Fruit fly (Drosophila melanogaster) S2 (cell line): ENCODE measurements around the gene ChT.

Experiments used
- CG8478 ChIP-seq: fragments of >200 bp; optimal IDR thresholded peaks from 2 replicates; lab custom pipeline; 2018
- CTCF ChIP-seq, 2 experiments: fragments of >200 bp; optimal IDR thresholded peaks; 2 replicates each; lab custom pipeline; 2018

ChT gene

DNA sequence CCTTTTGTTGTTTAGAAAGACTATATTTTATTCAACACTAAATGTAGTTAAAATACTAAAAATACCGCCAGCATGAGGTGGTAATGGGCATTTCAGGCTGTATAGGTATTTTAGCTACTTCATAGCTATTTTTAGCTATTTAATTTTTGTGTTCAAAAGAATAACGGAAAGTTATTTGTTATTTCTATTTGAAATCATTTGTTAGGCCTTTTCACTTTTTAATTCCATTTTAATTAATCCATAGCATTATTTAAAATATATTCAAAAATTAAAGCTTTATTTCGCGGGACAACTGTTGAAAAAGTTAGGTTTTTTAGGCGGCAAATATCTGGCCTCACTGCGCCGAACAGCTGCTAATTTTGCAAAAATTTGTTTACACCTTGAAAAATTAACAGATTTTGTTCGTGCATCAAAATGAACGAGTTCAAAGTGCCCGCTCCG lies 2.9 kb upstream of the ChT start, which contains the start of the genes dind and CG7706:
TSS of gene dind (minus strand) at position 40 of the 441 bp plus-strand sequence.
TSS of gene CG7706 (plus strand) at position 319 of the 441 bp plus-strand sequence.
- TF ChIP-seq CG8478: no peak
- TF ChIP-seq CTCF (optimal IDR thresholded peaks at IDR 0.05; lab: Kevin White, UChicago): no peak

- TF ChIP-seq CG8478 (no peak), CTCF (optimal IDR thresholded peaks at IDR 0.05; lab: Kevin White, UChicago) (no peak)
Observed at dm6 chr3R:18681054-18681453, 650 bp downstream of the ChT start.

dm6 chr3R:18692619-18693018 lies 12.2 kb downstream of the ChT start, which contains the start of gene Muc91C:
TSS of gene Muc91C (minus strand) at chr3R:18692719.
- TF ChIP-seq CG8478 (no peak), CTCF (optimal IDR thresholded peaks at IDR 0.05; lab: Kevin White, UChicago) (no peak)

DNA sequence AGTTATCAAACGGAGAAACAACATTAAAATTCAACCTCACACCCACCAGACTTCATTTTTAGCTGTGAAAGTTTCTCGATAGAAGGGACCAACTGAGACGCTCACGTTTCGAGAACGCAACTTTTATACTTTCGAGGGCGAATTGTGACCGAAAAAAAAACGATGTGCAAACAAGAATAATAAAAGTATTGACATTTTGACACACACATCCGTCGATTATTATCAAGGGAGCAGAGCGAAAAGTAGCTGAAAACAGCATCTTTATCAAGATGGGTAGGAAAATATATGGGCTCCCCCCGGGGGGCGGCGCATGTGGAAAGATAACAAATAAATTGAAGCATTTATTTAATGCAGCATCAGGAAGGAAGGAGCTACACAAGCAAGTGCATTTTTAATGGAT lies 13.2 kb downstream of the ChT start, which contains the start of gene CG14300:
TSS of gene CG14300 (minus strand) at position 101 of the 400 bp plus-strand sequence.
- TF ChIP-seq CTCF (optimal IDR thresholded peaks at IDR 0.05; lab: Kevin White, UChicago) (no peak), CG8478 (no peak)

dm6 chr3R:18694952-18695351 lies 14.5 kb downstream of the ChT start, which contains the start of gene CG34282:
TSS of gene CG34282 (plus strand) at chr3R:18695252.
- TF ChIP-seq CTCF (optimal IDR thresholded peaks at IDR 0.05; lab: Kevin White, UChicago) (no peak), CG8478 (no peak)

- TF ChIP-seq CG8478: no peak
- TF ChIP-seq CTCF (optimal IDR thresholded peaks at IDR 0.05; lab: Kevin White, UChicago): no peak
Observed at dm6 chr3R:18698855-18699569, 18.6 kb downstream of the ChT start.

DNA sequence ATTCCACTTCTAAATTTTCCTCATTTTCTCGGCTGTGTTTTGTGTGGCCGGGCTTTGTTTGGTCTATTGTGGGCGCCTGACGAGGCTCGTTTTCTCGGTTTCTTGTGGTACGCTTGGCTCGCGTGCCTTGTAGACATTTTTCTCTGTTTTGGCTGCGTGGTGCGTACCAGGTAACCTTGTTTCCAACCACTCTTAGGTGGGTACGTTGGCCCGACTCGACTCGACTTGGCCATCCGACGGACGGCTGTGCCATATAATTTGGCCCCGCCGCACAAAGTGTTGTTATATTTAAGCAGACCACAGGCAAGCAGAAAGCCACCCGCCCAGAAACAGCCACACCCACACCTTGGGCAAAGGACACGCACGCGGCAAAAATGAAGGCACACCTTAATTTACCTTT lies 23.1 kb downstream of the ChT start:
- TF ChIP-seq CG8478 (no peak), CTCF (optimal IDR thresholded peaks at IDR 0.05; lab: Kevin White, UChicago) (no peak)

DNA sequence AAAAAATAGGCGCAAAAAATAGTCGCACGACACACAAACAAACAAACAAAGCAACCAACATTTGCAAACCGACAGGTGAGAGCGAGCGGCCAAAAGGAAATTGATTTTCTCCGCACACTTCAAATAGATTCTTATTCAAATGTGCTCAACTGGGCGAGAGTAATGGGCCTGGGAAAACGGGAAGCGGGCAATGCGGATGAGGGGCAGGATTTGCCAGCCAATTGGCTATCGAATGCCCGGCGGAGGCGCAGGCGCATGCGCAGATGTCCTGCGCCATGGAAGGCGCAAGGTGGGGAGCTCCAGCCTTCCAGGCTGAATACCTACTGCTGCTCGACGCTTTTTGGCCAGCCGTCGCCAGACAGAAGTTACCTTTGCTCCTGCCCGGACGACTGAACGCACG lies 24.7 kb downstream of the ChT start, which contains the start of the genes ChAT and VAChT:
TSS of gene ChAT (plus strand) at position 352 of the 400 bp plus-strand sequence.
TSS of gene VAChT (plus strand) at position 352 of the 400 bp plus-strand sequence.
- no peak for TF ChIP-seq CTCF (optimal IDR thresholded peaks at IDR 0.05; lab: Kevin White, UChicago)
- TF ChIP-seq CG8478: no peak

dm6 chr3R:18706289-18706688 lies 25.9 kb downstream of the ChT start:
- TF ChIP-seq CTCF (optimal IDR thresholded peaks at IDR 0.05; lab: Kevin White, UChicago) (no peak), CG8478 (no peak)

dm6 chr3R:18707492-18707891 lies 27.1 kb downstream of the ChT start:
- TF ChIP-seq CTCF (optimal IDR thresholded peaks at IDR 0.05; lab: Kevin White, UChicago): no peak
- no peak for TF ChIP-seq CG8478

DNA sequence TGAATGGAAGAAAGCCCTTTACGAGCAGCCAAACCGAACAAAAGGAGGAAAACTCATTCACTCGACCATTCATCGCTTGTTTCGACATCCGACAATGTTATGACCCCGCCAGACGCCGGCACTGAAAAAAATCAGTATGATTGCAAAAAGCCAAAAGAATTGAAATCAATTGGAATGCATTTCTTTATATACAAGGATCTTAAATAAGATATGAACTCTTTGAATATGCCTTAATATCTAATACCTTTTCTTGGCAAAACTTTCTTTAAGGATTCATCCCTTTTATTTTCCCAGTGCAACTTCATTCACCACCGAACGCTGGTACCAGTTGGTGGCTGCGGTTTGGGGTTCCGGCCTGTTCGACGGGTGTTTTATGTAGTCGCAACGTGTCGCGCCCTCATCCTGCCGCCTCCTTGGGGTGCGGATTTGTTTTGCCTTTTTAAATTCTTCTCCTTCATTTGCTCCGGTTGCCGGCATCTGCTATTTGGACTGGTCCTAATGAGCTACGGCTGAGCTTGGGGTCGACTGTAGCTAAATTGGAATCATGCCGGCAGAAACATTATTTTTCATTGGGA lies 39.5 kb downstream of the ChT start:
- TF ChIP-seq CG8478: no peak
- no peak for TF ChIP-seq CTCF (optimal IDR thresholded peaks at IDR 0.05; lab: Kevin White, UChicago)

- TF ChIP-seq CG8478 (no peak), CTCF (optimal IDR thresholded peaks at IDR 0.05; lab: Kevin White, UChicago) (no peak)
Observed at dm6 chr3R:18721368-18721767, 41.0 kb downstream of the ChT start.

DNA sequence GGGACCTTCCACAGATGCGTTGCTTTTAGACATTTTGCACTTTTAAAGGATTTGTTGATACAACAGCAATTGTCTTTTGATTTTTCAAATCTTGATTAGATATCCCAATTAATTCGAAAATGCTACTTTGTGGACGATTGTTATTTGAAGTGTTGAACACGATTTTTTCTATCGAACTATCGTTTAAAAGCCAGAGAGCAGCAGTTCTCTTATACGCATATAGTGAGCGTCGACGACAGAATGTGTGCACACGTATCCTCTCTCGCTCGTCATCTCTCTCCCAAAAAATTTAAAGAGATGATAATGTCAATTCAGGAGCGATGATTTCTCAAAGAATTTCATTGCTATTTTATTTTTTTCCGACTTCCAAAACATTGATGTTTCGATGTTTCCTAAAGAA lies 42.1 kb downstream of the ChT start, which contains the start of gene CG34283:
TSS of gene CG34283 (minus strand) at position 101 of the 400 bp plus-strand sequence.
- TF ChIP-seq CTCF (optimal IDR thresholded peaks at IDR 0.05; lab: Kevin White, UChicago): no peak
- no peak for TF ChIP-seq CG8478

DNA sequence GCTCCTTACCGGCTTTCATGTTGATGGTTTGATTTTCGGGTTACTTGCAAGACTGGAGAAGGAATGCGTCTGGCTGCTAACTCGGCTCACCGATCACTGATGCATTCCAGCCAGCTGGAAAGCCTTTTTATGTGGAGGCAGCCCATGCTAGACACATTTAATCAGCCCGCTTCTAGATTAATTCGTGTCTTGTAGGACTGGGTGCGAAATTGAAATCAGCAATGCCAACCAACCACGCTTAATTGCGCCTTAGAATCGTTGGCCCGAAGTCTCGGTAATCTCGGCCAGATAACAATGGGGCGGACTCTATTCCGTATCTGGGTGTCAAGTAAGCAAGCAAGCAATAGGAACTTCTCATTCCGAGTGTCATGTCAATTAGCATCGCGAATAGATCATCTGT lies 45.9 kb downstream of the ChT start, which contains the start of gene CG7714:
TSS of gene CG7714 (minus strand) at position 101 of the 400 bp plus-strand sequence.
- TF ChIP-seq CTCF (optimal IDR thresholded peaks at IDR 0.05; lab: Kevin White, UChicago) (no peak), CG8478 (no peak)

DNA sequence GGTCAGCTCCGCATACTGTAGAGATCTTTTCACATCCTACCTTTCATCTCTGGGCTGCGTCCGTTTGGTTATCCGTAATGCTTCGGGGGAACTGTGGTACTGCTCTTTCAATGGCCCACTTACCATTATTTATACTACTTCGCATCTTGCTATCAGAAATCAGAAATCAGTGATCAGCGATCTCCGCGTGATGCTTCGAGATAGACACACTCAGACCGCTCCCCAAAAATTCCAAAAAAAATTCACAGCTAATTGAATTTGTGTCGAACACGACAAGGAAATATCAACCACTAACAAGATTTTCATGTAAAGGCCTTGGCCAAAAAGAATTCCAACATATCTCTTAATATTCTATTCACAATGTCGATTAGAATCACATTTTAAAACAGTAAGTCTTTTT lies 48.0 kb downstream of the ChT start, which contains the start of gene CG7715:
TSS of gene CG7715 (minus strand) at position 101 of the 400 bp plus-strand sequence.
- TF ChIP-seq CTCF (optimal IDR thresholded peaks at IDR 0.05; lab: Kevin White, UChicago): no peak
- no peak for TF ChIP-seq CG8478

dm6 chr3R:18731241-18731640 lies 50.8 kb downstream of the ChT start:
- TF ChIP-seq CG8478 (no peak), CTCF (optimal IDR thresholded peaks at IDR 0.05; lab: Kevin White, UChicago) (no peak)
